Worm (Caenorhabditis elegans) whole organism, early embryonic: ENCODE measurements around the gene nlp-1.

Experiments
- B0310.2 ChIP-seq: sonication (generic microtip); optimal IDR thresholded peaks from 2 replicates; lab custom pipeline; 2016; ENCODE audit warnings: mild to moderate bottlenecking, missing genetic modification characterization, missing compliant biosample characterization
- F13C5.2 ChIP-seq: sonication (generic microtip); optimal IDR thresholded peaks from 2 replicates; lab custom pipeline; 2017; ENCODE audit warnings: mild to moderate bottlenecking, missing genetic modification characterization, inconsistent platforms, missing compliant biosample characterization
- aly-1 ChIP-seq: sonication (generic microtip); optimal IDR thresholded peaks from 2 replicates; lab custom pipeline; 2016; ENCODE audit warnings: missing genetic modification characterization, missing compliant biosample characterization
- ama-1 ChIP-seq: fragments of 150-350 bp; optimal IDR thresholded peaks from 2 replicates; lab custom pipeline; 2014
- ceh-13 ChIP-seq: fragments of 200-800 bp; sonication (Bioruptor generic); optimal IDR thresholded peaks from 2 replicates; lab custom pipeline; 2018; ENCODE audit warnings: mild to moderate bottlenecking, missing genetic modification characterization, missing compliant biosample characterization
- ceh-36 ChIP-seq: sonication (generic microtip); optimal IDR thresholded peaks from 2 replicates; lab custom pipeline; 2016; ENCODE audit warnings: missing genetic modification characterization, inconsistent platforms, missing compliant biosample characterization
- ets-7 ChIP-seq: sonication (generic microtip); optimal IDR thresholded peaks from 2 replicates; lab custom pipeline; 2016; ENCODE audit warnings: missing genotype, missing genetic modification characterization, missing compliant biosample characterization
- flt-1 ChIP-seq: fragments of 200-800 bp; sonication (Bioruptor generic); IDR thresholded peaks from 2 replicates; pipeline ENCODE4 v1.3.6; 2022; ENCODE audit warnings: missing genetic modification characterization, missing compliant biosample characterization
- hmbx-1 ChIP-seq: sonication (generic microtip); optimal IDR thresholded peaks from 2 replicates; lab custom pipeline; 2016; ENCODE audit warnings: mild to moderate bottlenecking, missing genetic modification characterization, missing compliant biosample characterization
- hmg-4 ChIP-seq: fragments of 200-800 bp; sonication (Bioruptor generic); optimal IDR thresholded peaks from 2 replicates; lab custom pipeline; 2018; ENCODE audit warnings: mild to moderate bottlenecking, missing genetic modification characterization, missing compliant biosample characterization
- hnd-1 ChIP-seq: sonication (generic microtip); optimal IDR thresholded peaks from 2 replicates; lab custom pipeline; 2016; ENCODE audit warnings: missing genetic modification characterization, missing compliant biosample characterization
- pes-1 ChIP-seq: fragments of 200-800 bp; sonication (Bioruptor generic); IDR thresholded peaks from 2 replicates; pipeline ENCODE4 v1.3.6; 2022; ENCODE audit warnings: missing genetic modification reagents, missing genetic modification characterization, missing compliant biosample characterization
- scrt-1 ChIP-seq: fragments of 200-800 bp; sonication (Bioruptor generic); IDR thresholded peaks from 2 replicates; pipeline ENCODE4 v1.3.6; 2022; ENCODE audit warnings: missing genetic modification characterization, missing compliant biosample characterization
- sea-1 ChIP-seq: fragments of 200-800 bp; sonication (Bioruptor generic); conservative IDR thresholded peaks from 2 replicates; pipeline ENCODE4 v1.3.6; 2022; ENCODE audit warnings: missing genetic modification characterization, missing compliant biosample characterization
- tbx-11 ChIP-seq: fragments of 200-800 bp; sonication (Bioruptor generic); IDR thresholded peaks from 2 replicates; pipeline ENCODE4 v1.3.6; 2022; ENCODE audit warnings: missing genetic modification characterization, missing compliant biosample characterization
- tbx-37 ChIP-seq: fragments of 200-800 bp; sonication (Bioruptor generic); conservative IDR thresholded peaks from 2 replicates; pipeline ENCODE4 v1.3.6; 2022; ENCODE audit warnings: missing genetic modification reagents, missing genetic modification characterization, missing compliant biosample characterization
- tra-4 ChIP-seq: sonication (generic microtip); optimal IDR thresholded peaks from 2 replicates; lab custom pipeline; 2017; ENCODE audit warnings: missing genetic modification characterization, missing compliant biosample characterization

nlp-1 gene

ce11 chrX:3742223-3742622, 14.8 kb downstream of the nlp-1 start, which contains the start of gene fkh-2:
Gene fkh-2 (minus strand): TSS chrX:3742323.
- TF ChIP-seq ama-1 (lab: Kevin White, UChicago) (no peak), pes-1 (GFP tag; lab: Robert Waterston, UW) (no peak), hmbx-1 (tag; lab: Kevin White, UChicago) (no peak), aly-1 (tag; lab: Kevin White, UChicago) (no peak)

ce11 chrX:3743190-3743589, 15.8 kb downstream of the nlp-1 start:
- no peak for TF ChIP-seq F13C5.2 (tag; lab: Kevin White, UChicago)
- TF ChIP-seq tbx-37 (GFP tag; lab: Robert Waterston, UW) = no peak
- TF ChIP-seq tbx-11 (GFP tag; lab: Robert Waterston, UW) = no peak
- TF ChIP-seq pes-1 (GFP tag; lab: Robert Waterston, UW) = no peak
- TF ChIP-seq hmg-4 (GFP tag; lab: Kevin White, UChicago) = no peak
- no peak for TF ChIP-seq aly-1 (tag; lab: Kevin White, UChicago)
- TF ChIP-seq ets-7 = no peak
- TF ChIP-seq ama-1 (lab: Kevin White, UChicago) = no peak
- TF ChIP-seq flt-1 (GFP tag; lab: Robert Waterston, UW) = no peak
- no peak for TF ChIP-seq B0310.2 (tag; lab: Kevin White, UChicago)
- TF ChIP-seq sea-1 = no peak
- no peak for TF ChIP-seq hmbx-1 (tag; lab: Kevin White, UChicago)
- TF ChIP-seq tra-4 (tag; lab: Kevin White, UChicago) = no peak

ce11 chrX:3751370-3751769, 24.0 kb downstream of the nlp-1 start:
- TF ChIP-seq sea-1 = no peak
- TF ChIP-seq ceh-13 = no peak
- TF ChIP-seq flt-1 (GFP tag; lab: Robert Waterston, UW) = no peak
- no peak for TF ChIP-seq tra-4 (tag; lab: Kevin White, UChicago)
- TF ChIP-seq F13C5.2 (tag; lab: Kevin White, UChicago) = no peak
- no peak for TF ChIP-seq tbx-37 (GFP tag; lab: Robert Waterston, UW)
- TF ChIP-seq hmg-4 (GFP tag; lab: Kevin White, UChicago) = no peak
- no peak for TF ChIP-seq pes-1 (GFP tag; lab: Robert Waterston, UW)
- TF ChIP-seq B0310.2 (tag; lab: Kevin White, UChicago) = no peak
- TF ChIP-seq ceh-36 (tag; lab: Kevin White, UChicago) = no peak
- TF ChIP-seq scrt-1 (GFP tag; lab: Robert Waterston, UW) = no peak
- no peak for TF ChIP-seq ama-1 (lab: Kevin White, UChicago)
- no peak for TF ChIP-seq hnd-1 (tag; lab: Kevin White, UChicago)
- TF ChIP-seq tbx-11 (GFP tag; lab: Robert Waterston, UW) = no peak
- TF ChIP-seq aly-1 (tag; lab: Kevin White, UChicago) = no peak

- no peak for TF ChIP-seq B0310.2 (tag; lab: Kevin White, UChicago)
- no peak for TF ChIP-seq tbx-11 (GFP tag; lab: Robert Waterston, UW)
- no peak for TF ChIP-seq aly-1 (tag; lab: Kevin White, UChicago)
- TF ChIP-seq tra-4 (tag; lab: Kevin White, UChicago) = no peak
- TF ChIP-seq sea-1 = no peak
- no peak for TF ChIP-seq ceh-13
- TF ChIP-seq tbx-37 (GFP tag; lab: Robert Waterston, UW) = no peak
- no peak for TF ChIP-seq F13C5.2 (tag; lab: Kevin White, UChicago)
- no peak for TF ChIP-seq hmbx-1 (tag; lab: Kevin White, UChicago)
- TF ChIP-seq hnd-1 (tag; lab: Kevin White, UChicago) = no peak
- no peak for TF ChIP-seq scrt-1 (GFP tag; lab: Robert Waterston, UW)
- no peak for TF ChIP-seq hmg-4 (GFP tag; lab: Kevin White, UChicago)
- no peak for TF ChIP-seq ceh-36 (tag; lab: Kevin White, UChicago)
- TF ChIP-seq flt-1 (GFP tag; lab: Robert Waterston, UW) = no peak
- TF ChIP-seq ama-1 (lab: Kevin White, UChicago) = no peak
Measured at ce11 chrX:3752443-3752842, 25.1 kb downstream of the nlp-1 start.

- TF ChIP-seq sea-1 (no peak), flt-1 (GFP tag; lab: Robert Waterston, UW) (no peak), tbx-37 (GFP tag; lab: Robert Waterston, UW) (no peak), aly-1 (tag; lab: Kevin White, UChicago) (no peak), ceh-13 (no peak), ama-1 (lab: Kevin White, UChicago) (no peak), scrt-1 (GFP tag; lab: Robert Waterston, UW) (no peak), B0310.2 (tag; lab: Kevin White, UChicago) (no peak), hmg-4 (GFP tag; lab: Kevin White, UChicago) (no peak), tra-4 (tag; lab: Kevin White, UChicago) (no peak), tbx-11 (GFP tag; lab: Robert Waterston, UW) (no peak), hnd-1 (tag; lab: Kevin White, UChicago) (no peak)
Measured at ce11 chrX:3755753-3756152, 28.4 kb downstream of the nlp-1 start.

ce11 chrX:3756238-3756637, 28.9 kb downstream of the nlp-1 start:
- TF ChIP-seq sea-1 = no peak
- no peak for TF ChIP-seq ama-1 (lab: Kevin White, UChicago)
- TF ChIP-seq hmbx-1 (tag; lab: Kevin White, UChicago) = no peak
- no peak for TF ChIP-seq tra-4 (tag; lab: Kevin White, UChicago)
- no peak for TF ChIP-seq aly-1 (tag; lab: Kevin White, UChicago)
- TF ChIP-seq pes-1 (GFP tag; lab: Robert Waterston, UW) = no peak
- TF ChIP-seq ceh-13 = no peak
- TF ChIP-seq ceh-36 (tag; lab: Kevin White, UChicago) = no peak
- TF ChIP-seq hnd-1 (tag; lab: Kevin White, UChicago) = no peak
- TF ChIP-seq F13C5.2 (tag; lab: Kevin White, UChicago) = no peak

ce11 chrX:3758399-3758798, 31.0 kb downstream of the nlp-1 start, which contains the start of gene T14G12.12:
Gene T14G12.12 (minus strand): TSS chrX:3758499.
- no peak for TF ChIP-seq flt-1 (GFP tag; lab: Robert Waterston, UW)
- TF ChIP-seq scrt-1 (GFP tag; lab: Robert Waterston, UW) = no peak
- TF ChIP-seq pes-1 (GFP tag; lab: Robert Waterston, UW) = no peak
- TF ChIP-seq aly-1 (tag; lab: Kevin White, UChicago) = no peak
- TF ChIP-seq ama-1 (lab: Kevin White, UChicago) = no peak
- TF ChIP-seq B0310.2 (tag; lab: Kevin White, UChicago) = no peak
- no peak for TF ChIP-seq tbx-37 (GFP tag; lab: Robert Waterston, UW)
- no peak for TF ChIP-seq tra-4 (tag; lab: Kevin White, UChicago)
- TF ChIP-seq hmbx-1 (tag; lab: Kevin White, UChicago) = no peak
- no peak for TF ChIP-seq ceh-36 (tag; lab: Kevin White, UChicago)
- no peak for TF ChIP-seq F13C5.2 (tag; lab: Kevin White, UChicago)
- TF ChIP-seq hmg-4 (GFP tag; lab: Kevin White, UChicago) = no peak
- no peak for TF ChIP-seq ceh-13
- no peak for TF ChIP-seq ets-7
- no peak for TF ChIP-seq tbx-11 (GFP tag; lab: Robert Waterston, UW)
- TF ChIP-seq sea-1 = no peak
- TF ChIP-seq hnd-1 (tag; lab: Kevin White, UChicago) = no peak
